Worm (Caenorhabditis elegans) whole organism, young adult: ENCODE results near the gene F54D12.1.

Experiments
- F10E7.11 ChIP-seq: sonication (generic microtip); optimal IDR thresholded peaks from 2 replicates; lab custom pipeline; 2017; ENCODE audit warnings: mild to moderate bottlenecking, missing genetic modification characterization, moderate library complexity, missing compliant biosample characterization
- Y79H2A.3 ChIP-seq: fragments of 200-800 bp; sonication (Bioruptor generic); conservative IDR thresholded peaks from 2 replicates; pipeline ENCODE4 v1.3.6; 2022; ENCODE audit warnings: missing genetic modification reagents, missing genetic modification characterization, missing compliant biosample characterization
- ama-1 ChIP-seq, 3 experiments: fragments of 150-350 bp in 1 of 3; sonication (generic microtip) in 2 of 3; optimal IDR thresholded peaks; 2 replicates each; lab custom pipeline; 2014 to 2018; ENCODE audit warnings: missing biosample characterization in 2 of 3, missing genetic modification characterization in 2 of 3, missing genetic modification reagents in 2 of 3
- cebp-2 ChIP-seq: fragments of 200-800 bp; sonication (Bioruptor generic); IDR thresholded peaks from 2 replicates; pipeline ENCODE4 v1.3.6; 2022; ENCODE audit warnings: missing genetic modification characterization, missing compliant biosample characterization
- dpl-1 ChIP-seq: fragments of 150-350 bp; optimal IDR thresholded peaks from 2 replicates; lab custom pipeline; 2014; ENCODE audit warnings: missing biosample characterization, missing genetic modification reagents, missing genetic modification characterization
- egl-44 ChIP-seq: fragments of 200-800 bp; sonication (Bioruptor generic); IDR thresholded peaks from 2 replicates; pipeline ENCODE4 v1.3.6; 2022; ENCODE audit warnings: missing genetic modification reagents, missing genetic modification characterization, missing compliant biosample characterization
- mes-4 ChIP-seq: sonication (generic microtip); optimal IDR thresholded peaks from 2 replicates; lab custom pipeline; 2016; ENCODE audit warnings: missing genotype, missing genetic modification characterization, missing compliant biosample characterization
- mxl-1 ChIP-seq: sonication (generic microtip); optimal IDR thresholded peaks from 2 replicates; lab custom pipeline; 2016; ENCODE audit warnings: missing genetic modification characterization, missing compliant biosample characterization
- rec-8 ChIP-seq, 2 experiments: sonication (generic microtip); optimal IDR thresholded peaks; 2 replicates each; lab custom pipeline; 2016; ENCODE audit warnings: mild to moderate bottlenecking in 2 of 2, missing genetic modification characterization in 2 of 2, missing genetic modification reagents in 2 of 2, missing genotype in 2 of 2, missing biosample characterization in 1 of 2, missing compliant biosample characterization in 1 of 2, moderate library complexity in 1 of 2
- snpc-4 ChIP-seq, 5 experiments: fragments of 150-350 bp in 1 of 5; sonication (generic microtip) in 4 of 5; optimal IDR thresholded peaks; 2 replicates each; lab custom pipeline; 2014 to 2018; ENCODE audit warnings: missing genetic modification characterization in 5 of 5, missing biosample characterization in 3 of 5, antibody characterized with exemption in 2 of 5, mild to moderate bottlenecking in 2 of 5, missing compliant biosample characterization in 2 of 5, missing genotype in 2 of 5, moderate library complexity in 2 of 5, missing genetic modification reagents in 1 of 5
- unc-130 ChIP-seq: sonication (generic microtip); optimal IDR thresholded peaks from 2 replicates; lab custom pipeline; 2016; ENCODE audit warnings: missing genetic modification reagents, missing genetic modification characterization, missing compliant biosample characterization
- unc-62 ChIP-seq: fragments of 150-350 bp; optimal IDR thresholded peaks from 2 replicates; lab custom pipeline; 2014; ENCODE audit warnings: missing biosample characterization, missing genetic modification reagents, missing genetic modification characterization
- xnd-1 ChIP-seq: sonication (generic microtip); optimal IDR thresholded peaks from 2 replicates; lab custom pipeline; 2016; ENCODE audit warnings: missing genotype, missing genetic modification reagents, missing genetic modification characterization, missing compliant biosample characterization

DNA sequence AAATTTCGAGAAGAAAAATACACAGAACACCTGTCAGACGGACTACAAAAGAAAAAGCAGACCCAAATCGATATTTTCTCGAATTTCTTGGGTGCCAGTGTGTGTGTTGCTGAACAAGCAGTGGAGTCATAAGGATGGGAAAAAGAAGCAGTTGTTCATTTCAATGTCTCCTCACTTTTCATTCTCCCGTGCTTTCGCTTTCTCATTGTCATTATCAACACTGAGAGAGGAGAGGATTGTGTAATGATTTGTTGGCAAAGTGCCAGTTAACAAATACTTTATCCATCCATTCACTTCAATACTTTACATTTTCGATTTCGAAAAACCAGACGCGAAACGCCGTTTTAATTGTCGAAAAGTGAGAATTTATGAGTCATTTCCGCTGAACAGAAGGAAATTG, 24.6 kb upstream of the F54D12.1 start:
- no peak for TF ChIP-seq ama-1 (optimal IDR thresholded peaks at IDR 0.05; lab: Kevin White, UChicago)
- no peak for TF ChIP-seq ama-1 (GFP tag; optimal IDR thresholded peaks at IDR 0.05; lab: Kevin White, UChicago)
- TF ChIP-seq F10E7.11 (tag; lab: Kevin White, UChicago): no peak
- TF ChIP-seq snpc-4 (GFP tag; optimal IDR thresholded peaks at IDR 0.05; lab: Kevin White, UChicago): no peak
- TF ChIP-seq snpc-4 (tag; optimal IDR thresholded peaks at IDR 0.05; lab: Kevin White, UChicago): no peak
- TF ChIP-seq dpl-1 (GFP tag; lab: Kevin White, UChicago): no peak
- no peak for TF ChIP-seq xnd-1
- TF ChIP-seq Y79H2A.3 (GFP tag; lab: Robert Waterston, UW): no peak
- no peak for TF ChIP-seq cebp-2
- no peak for TF ChIP-seq unc-62 (GFP tag; lab: Kevin White, UChicago)
- no peak for TF ChIP-seq egl-44
- TF ChIP-seq rec-8 (tag; optimal IDR thresholded peaks at IDR 0.05; lab: Kevin White, UChicago): no peak
- TF ChIP-seq mxl-1: no peak
- TF ChIP-seq mes-4: no peak
- TF ChIP-seq unc-130 (GFP tag; lab: Kevin White, UChicago): no peak
